Fruit fly (Drosophila melanogaster) whole organism, adult: Measurements from ENCODE around the gene Gs1.

Source experiments
- CG1620 ChIP-seq: fragments of 200-800 bp; sonication (Bioruptor generic); optimal IDR thresholded peaks from 2 replicates; lab custom pipeline; 2016; ENCODE audit warnings: missing biosample characterization, missing genetic modification characterization
- CG33017 ChIP-seq: fragments of 200-800 bp; sonication (Bioruptor generic); optimal IDR thresholded peaks from 2 replicates; lab custom pipeline; 2018; ENCODE audit warnings: missing biosample characterization, mild to moderate bottlenecking, missing genetic modification characterization, moderate library complexity
- Clk ChIP-seq: fragments of 200-800 bp; sonication (Bioruptor generic); optimal IDR thresholded peaks from 2 replicates; lab custom pipeline; 2017; ENCODE audit warnings: missing biosample characterization, missing genetic modification characterization
- Crg-1 ChIP-seq: fragments of 200-800 bp; sonication (Bioruptor generic); optimal IDR thresholded peaks from 2 replicates; lab custom pipeline; 2016; ENCODE audit warnings: missing biosample characterization, missing genetic modification characterization
- Hr96 ChIP-seq: fragments of 200-800 bp; sonication (Bioruptor generic); optimal IDR thresholded peaks from 2 replicates; lab custom pipeline; 2016; ENCODE audit warnings: missing biosample characterization, missing genetic modification characterization
- cnc ChIP-seq, 2 experiments: fragments of >200 bp; optimal IDR thresholded peaks; 2 replicates each; lab custom pipeline; 2017
- kay ChIP-seq: fragments of 200-800 bp; sonication (Bioruptor generic); peaks from one replicate; lab custom pipeline; 2016; ENCODE audit warnings: missing biosample characterization, missing genetic modification characterization, borderline replicate concordance
- tj ChIP-seq: fragments of 200-800 bp; sonication (Bioruptor generic); optimal IDR thresholded peaks from 3 replicates; lab custom pipeline; 2017; ENCODE audit warnings: missing biosample characterization, mild to moderate bottlenecking, missing genetic modification characterization, moderate library complexity
- toe ChIP-seq: fragments of 200-800 bp; sonication (Bioruptor generic); optimal IDR thresholded peaks from 2 replicates; lab custom pipeline; 2016; ENCODE audit warnings: missing biosample characterization, missing genetic modification characterization

DNA sequence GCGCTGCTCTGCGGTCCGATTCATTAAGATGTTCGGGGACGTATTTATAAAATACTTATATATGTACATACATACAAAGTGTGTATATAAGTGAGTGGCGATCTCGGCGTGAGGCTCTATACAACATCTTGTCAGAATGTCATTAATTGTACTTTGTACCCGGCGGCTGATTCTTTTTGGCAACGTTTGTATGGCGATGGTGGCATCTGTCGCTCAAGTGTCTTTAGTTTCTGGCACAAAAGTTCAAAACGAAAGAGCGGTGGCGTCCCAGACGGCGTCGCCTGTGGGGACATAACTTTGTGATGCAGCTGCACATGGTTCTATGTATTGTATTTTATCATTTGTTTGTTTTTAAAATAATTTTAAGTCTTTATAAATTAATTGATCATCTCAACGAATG is 38.9 kb upstream of the Gs1 start:
- TF ChIP-seq Crg-1: no peak
- TF ChIP-seq Hr96 (GFP tag; lab: Kevin White, UChicago): no peak
- peak; percentile 59 for TF ChIP-seq toe (GFP tag; lab: Kevin White, UChicago)
- TF ChIP-seq cnc (optimal IDR thresholded peaks at IDR 0.05; lab: Kevin White, UChicago): no peak
- TF ChIP-seq Clk (GFP tag; lab: Kevin White, UChicago): no peak
- TF ChIP-seq CG1620 (GFP tag; lab: Kevin White, UChicago): peak; percentile 6
- TF ChIP-seq tj (GFP tag; lab: Kevin White, UChicago): no peak
- no peak for TF ChIP-seq CG33017 (tag; lab: Kevin White, UChicago)
- TF ChIP-seq kay: no peak
